Fruit fly (Drosophila melanogaster) whole organism, embryonic: ENCODE data around the gene Zip88E.

Source experiments
- Aef1 ChIP-seq: fragments of 200-800 bp; sonication (Bioruptor generic); IDR thresholded peaks from 3 replicates; pipeline ENCODE4 v1.3.6; 2022; ENCODE audit warnings: missing biosample characterization, missing genetic modification characterization
- CG10321 ChIP-seq: fragments of 200-800 bp; sonication (Bioruptor generic); IDR thresholded peaks from 2 replicates; pipeline ENCODE4 v1.3.6; 2022; ENCODE audit warnings: missing biosample characterization, missing genetic modification characterization
- CG12391 ChIP-seq: fragments of 200-800 bp; sonication (Bioruptor generic); optimal IDR thresholded peaks from 3 replicates; lab custom pipeline; 2018; ENCODE audit warnings: missing biosample characterization, mild to moderate bottlenecking, missing genetic modification characterization, moderate library complexity
- CG14965 ChIP-seq: fragments of 200-800 bp; sonication (Bioruptor generic); optimal IDR thresholded peaks from 2 replicates; lab custom pipeline; 2016; ENCODE audit warnings: missing biosample characterization, missing genetic modification characterization, borderline replicate concordance
- CG15269 ChIP-seq: fragments of 200-800 bp; sonication (Bioruptor generic); optimal IDR thresholded peaks from 2 replicates; lab custom pipeline; 2018; ENCODE audit warnings: missing biosample characterization, mild to moderate bottlenecking, missing genetic modification characterization, moderate library complexity
- CG16813 ChIP-seq: fragments of 200-800 bp; sonication (Bioruptor generic); IDR thresholded peaks from 3 replicates; pipeline ENCODE4 v1.3.6; 2022; ENCODE audit warnings: missing biosample characterization, missing genetic modification characterization; ENCODE audit not compliant: partially characterized antibody
- CG2875 ChIP-seq: fragments of 200-800 bp; sonication (Bioruptor generic); optimal IDR thresholded peaks from 2 replicates; lab custom pipeline; 2017; ENCODE audit warnings: missing biosample characterization, mild to moderate bottlenecking, missing genetic modification characterization, missing genetic modification reagents
- CG31441 ChIP-seq: fragments of 200-800 bp; sonication (Bioruptor generic); IDR thresholded peaks from 2 replicates; pipeline ENCODE4 v1.3.6; 2022; ENCODE audit warnings: missing biosample characterization, missing genetic modification characterization
- CG32772 ChIP-seq: fragments of 200-800 bp; sonication (Bioruptor generic); IDR thresholded peaks from 2 replicates; pipeline ENCODE4 v1.3.6; 2022; ENCODE audit warnings: missing biosample characterization, missing genetic modification characterization
- CG33557 ChIP-seq: fragments of 200-800 bp; sonication (Bioruptor generic); optimal IDR thresholded peaks from 2 replicates; lab custom pipeline; 2019; ENCODE audit warnings: missing biosample characterization, mild to moderate bottlenecking, missing genetic modification characterization, moderate library complexity
- CG4707 ChIP-seq: fragments of 200-800 bp; sonication (Bioruptor generic); optimal IDR thresholded peaks from 2 replicates; lab custom pipeline; 2018; ENCODE audit warnings: missing biosample characterization, mild to moderate bottlenecking, missing genetic modification characterization, moderate library complexity
- CG4854 ChIP-seq: fragments of 200-800 bp; sonication (Bioruptor generic); optimal IDR thresholded peaks from 2 replicates; lab custom pipeline; 2016; ENCODE audit warnings: missing biosample characterization, missing genetic modification characterization, inconsistent platforms
- CG5180 ChIP-seq: fragments of 200-800 bp; sonication (Bioruptor generic); optimal IDR thresholded peaks from 3 replicates; lab custom pipeline; 2017; ENCODE audit warnings: missing biosample characterization, missing genetic modification characterization, mild to moderate bottlenecking, moderate library complexity, missing genetic modification reagents
- CG6791 ChIP-seq: fragments of 200-800 bp; sonication (Bioruptor generic); IDR thresholded peaks from 3 replicates; pipeline ENCODE4 v1.3.6; 2022; ENCODE audit warnings: missing biosample characterization, missing genetic modification characterization; ENCODE audit not compliant: partially characterized antibody
- CG6854 ChIP-seq: fragments of 200-800 bp; sonication (Bioruptor generic); optimal IDR thresholded peaks from 3 replicates; lab custom pipeline; 2017; ENCODE audit warnings: missing biosample characterization, mild to moderate bottlenecking, missing genetic modification characterization
- CG7839 ChIP-seq: fragments of 200-800 bp; sonication (Bioruptor generic); optimal IDR thresholded peaks from 3 replicates; lab custom pipeline; 2018; ENCODE audit warnings: missing biosample characterization, mild to moderate bottlenecking, missing genetic modification characterization, moderate library complexity
- CG7963 ChIP-seq: fragments of 200-800 bp; sonication (Bioruptor generic); IDR thresholded peaks from 3 replicates; pipeline ENCODE4 v1.3.6; 2022; ENCODE audit warnings: missing biosample characterization, missing genetic modification characterization; ENCODE audit not compliant: partially characterized antibody
- CG9876 ChIP-seq: fragments of 200-800 bp; sonication (Bioruptor generic); optimal IDR thresholded peaks from 2 replicates; lab custom pipeline; 2016; ENCODE audit warnings: missing biosample characterization, missing genetic modification characterization
- Deaf1 ChIP-seq: fragments of 200-800 bp; optimal IDR thresholded peaks from 3 replicates; lab custom pipeline; 2019; ENCODE audit warnings: missing biosample characterization, mild to moderate bottlenecking, missing genetic modification characterization, moderate library complexity
- Dip3 ChIP-seq: fragments of 200-800 bp; sonication (Bioruptor generic); optimal IDR thresholded peaks from 3 replicates; lab custom pipeline; 2016; ENCODE audit warnings: missing biosample characterization, missing genetic modification characterization
- Gsc ChIP-seq: fragments of 200-800 bp; sonication (Bioruptor generic); IDR thresholded peaks from 2 replicates; pipeline ENCODE4 v1.3.6; 2022; ENCODE audit warnings: missing biosample characterization, missing genetic modification characterization
- H15 ChIP-seq: fragments of 200-800 bp; sonication (Bioruptor generic); IDR thresholded peaks from 3 replicates; pipeline ENCODE4 v1.3.6; 2022; ENCODE audit warnings: missing biosample characterization, missing genetic modification characterization
- Mrtf ChIP-seq: fragments of 200-800 bp; sonication (Bioruptor generic); IDR thresholded peaks from 3 replicates; pipeline ENCODE4 v1.3.6; 2022; ENCODE audit warnings: missing biosample characterization, missing genetic modification characterization
- NC2α ChIP-seq: fragments of 200-800 bp; sonication (Bioruptor generic); optimal IDR thresholded peaks from 2 replicates; lab custom pipeline; 2016; ENCODE audit warnings: missing biosample characterization, missing genetic modification characterization
- Nf-YC ChIP-seq: fragments of 200-800 bp; optimal IDR thresholded peaks from 3 replicates; lab custom pipeline; 2019; ENCODE audit warnings: missing biosample characterization, mild to moderate bottlenecking, missing genetic modification characterization, moderate library complexity
- Opbp ChIP-seq: fragments of 200-800 bp; sonication (Bioruptor generic); IDR thresholded peaks from 3 replicates; pipeline ENCODE4 v1.3.6; 2022; ENCODE audit warnings: missing biosample characterization, missing genetic modification characterization; ENCODE audit not compliant: partially characterized antibody
- Ravus ChIP-seq: fragments of 200-800 bp; sonication (Bioruptor generic); IDR thresholded peaks from 2 replicates; pipeline ENCODE4 v1.3.6; 2022; ENCODE audit warnings: missing biosample characterization, missing genetic modification characterization
- Rx ChIP-seq: fragments of 200-800 bp; sonication (Bioruptor generic); IDR thresholded peaks from 2 replicates; pipeline ENCODE4 v1.3.6; 2022; ENCODE audit warnings: missing biosample characterization, missing genetic modification characterization
- Side ChIP-seq: fragments of 200-800 bp; sonication (Bioruptor generic); optimal IDR thresholded peaks from 2 replicates; lab custom pipeline; 2016; ENCODE audit warnings: missing biosample characterization, missing genetic modification characterization
- TFAM ChIP-seq: fragments of 200-800 bp; sonication (Bioruptor generic); optimal IDR thresholded peaks from 2 replicates; lab custom pipeline; 2017; ENCODE audit warnings: missing biosample characterization, missing genetic modification characterization, inconsistent platforms
- Taf1 ChIP-seq: fragments of 200-800 bp; sonication (Bioruptor generic); IDR thresholded peaks from 2 replicates; pipeline ENCODE4 v1.3.6; 2022; ENCODE audit warnings: missing biosample characterization, missing genetic modification characterization
- Trl ChIP-seq, 3 experiments: fragments of >200 bp in 2 of 3; fragments of 200-800 bp in 1 of 3; sonication (Bioruptor generic) in 1 of 3; optimal IDR thresholded peaks; 2 replicates in 1 of 3; 3 replicates in 2 of 3; lab custom pipeline; 2016 to 2017; ENCODE audit warnings: missing biosample characterization in 1 of 3, missing genetic modification characterization in 1 of 3
- ara ChIP-seq: fragments of 200-800 bp; sonication (Bioruptor generic); IDR thresholded peaks from 2 replicates; pipeline ENCODE4 v1.3.6; 2022; ENCODE audit warnings: missing biosample characterization, missing genetic modification characterization
- disco-r ChIP-seq: fragments of 200-800 bp; sonication (Bioruptor generic); optimal IDR thresholded peaks from 2 replicates; lab custom pipeline; 2016; ENCODE audit warnings: missing biosample characterization, missing genetic modification characterization
- dmrt11E ChIP-seq: fragments of 200-800 bp; sonication (Bioruptor generic); optimal IDR thresholded peaks from 3 replicates; lab custom pipeline; 2018; ENCODE audit warnings: missing biosample characterization, mild to moderate bottlenecking, missing genetic modification characterization, moderate library complexity
- ems ChIP-seq: fragments of 200-800 bp; sonication (Bioruptor generic); optimal IDR thresholded peaks from 3 replicates; lab custom pipeline; 2016; ENCODE audit warnings: missing biosample characterization, missing genetic modification characterization
- fd96Cb ChIP-seq: fragments of 200-800 bp; sonication (Bioruptor generic); optimal IDR thresholded peaks from 2 replicates; lab custom pipeline; 2018; ENCODE audit warnings: missing biosample characterization, mild to moderate bottlenecking, missing genetic modification characterization, moderate library complexity
- hbn ChIP-seq: fragments of 200-800 bp; sonication (Bioruptor generic); IDR thresholded peaks from 2 replicates; pipeline ENCODE4 v1.3.6; 2022; ENCODE audit warnings: missing biosample characterization, missing genetic modification characterization; ENCODE audit not compliant: partially characterized antibody
- kni ChIP-seq: fragments of 200-800 bp; sonication (Bioruptor generic); optimal IDR thresholded peaks from 3 replicates; lab custom pipeline; 2017; ENCODE audit warnings: mild to moderate bottlenecking, missing biosample characterization, missing genetic modification reagents, missing genetic modification characterization
- lilli ChIP-seq: fragments of 200-800 bp; sonication (Bioruptor generic); optimal IDR thresholded peaks from 3 replicates; lab custom pipeline; 2016; ENCODE audit warnings: missing biosample characterization, missing genetic modification characterization
- nom ChIP-seq: fragments of 200-800 bp; sonication (Bioruptor generic); optimal IDR thresholded peaks from 2 replicates; lab custom pipeline; 2017; ENCODE audit warnings: missing biosample characterization, missing genetic modification characterization, mild to moderate bottlenecking, moderate library complexity, missing genetic modification reagents
- pan ChIP-seq, 4 experiments: fragments of >200 bp in 3 of 4; fragments of 200-800 bp in 1 of 4; sonication (Bioruptor generic) in 1 of 4; optimal IDR thresholded peaks in 3 of 4; IDR thresholded peaks in 1 of 4; 2 replicates each; pipeline versions ENCODE4 v1.3.6 to Lab custom; 2017 to 2022; ENCODE audit warnings: missing biosample characterization in 2 of 4, missing genetic modification characterization in 2 of 4, mixed read lengths in 1 of 4
- pho ChIP-seq: fragments of 200-800 bp; sonication (Bioruptor generic); optimal IDR thresholded peaks from 2 replicates; lab custom pipeline; 2016; ENCODE audit warnings: missing biosample characterization, missing genetic modification characterization
- row ChIP-seq: fragments of 200-800 bp; sonication (Bioruptor generic); IDR thresholded peaks from 3 replicates; pipeline ENCODE4 v1.3.6; 2022; ENCODE audit warnings: missing biosample characterization, missing genetic modification characterization
- slou ChIP-seq: fragments of 200-800 bp; sonication (Bioruptor generic); optimal IDR thresholded peaks from 3 replicates; lab custom pipeline; 2016; ENCODE audit warnings: missing biosample characterization, missing genetic modification characterization
- so ChIP-seq: fragments of 200-800 bp; sonication (Bioruptor generic); IDR thresholded peaks from 3 replicates; pipeline ENCODE4 v1.3.6; 2022; ENCODE audit warnings: missing biosample characterization, missing genetic modification characterization
- tx ChIP-seq: fragments of 200-800 bp; sonication (Bioruptor generic); optimal IDR thresholded peaks from 2 replicates; lab custom pipeline; 2016; ENCODE audit warnings: missing biosample characterization, missing genetic modification characterization
- vfl ChIP-seq: fragments of 200-800 bp; sonication (Bioruptor generic); optimal IDR thresholded peaks from 2 replicates; lab custom pipeline; 2016; ENCODE audit warnings: missing biosample characterization, missing genetic modification characterization
- zf30C ChIP-seq: fragments of 200-800 bp; sonication (Bioruptor generic); optimal IDR thresholded peaks from 3 replicates; lab custom pipeline; 2018; ENCODE audit warnings: missing biosample characterization, mild to moderate bottlenecking, missing genetic modification characterization

Gene Zip88E

dm6 chr3R:15275158-15275623 is 6.7 kb downstream of the Zip88E start, which contains the start of the genes Cp190 and CG4338 (continued):
- peak; percentile 90 for TF ChIP-seq Dip3
- TF ChIP-seq NC2α (GFP tag; lab: Kevin White, UChicago): peak; percentile 72
- peak; percentile 89 for TF ChIP-seq Rx (GFP tag; lab: Robert Waterston, UW)
- TF ChIP-seq CG2875 (GFP tag; lab: Kevin White, UChicago): peak; percentile 94
- peak; percentile 99 for TF ChIP-seq dmrt11E
- peak; percentile 87 for TF ChIP-seq H15 (GFP tag; lab: Robert Waterston, UW)
- peak; percentile 96 for TF ChIP-seq ara (GFP tag; lab: Robert Waterston, UW)
- TF ChIP-seq CG32772 (GFP tag; lab: Robert Waterston, UW): peak; percentile 97
- TF ChIP-seq nom: peak; percentile 95
- TF ChIP-seq CG7963 (GFP tag; lab: Robert Waterston, UW): peak; percentile 68; the same call in 2 of the 3 replicates
- no peak for TF ChIP-seq Trl (optimal IDR thresholded peaks at IDR 0.05; lab: Kevin White, UChicago)
- TF ChIP-seq Trl (GFP tag; optimal IDR thresholded peaks at IDR 0.05; lab: Kevin White, UChicago): peak; percentile 90
- TF ChIP-seq tx: peak; percentile 89
- peak; percentile 99 for TF ChIP-seq CG7839 (tag; lab: Kevin White, UChicago)
- TF ChIP-seq CG4707 (GFP tag; lab: Kevin White, UChicago): peak; percentile 92
- peak; percentile 98 for TF ChIP-seq fd96Cb (tag; lab: Kevin White, UChicago)
- TF ChIP-seq vfl (GFP tag; lab: Kevin White, UChicago): peak; percentile 96
- TF ChIP-seq row (GFP tag; lab: Robert Waterston, UW): peak; percentile 98
- TF ChIP-seq pan (optimal IDR thresholded peaks at IDR 0.05; lab: Kevin White, UChicago): no peak
- peak in 1 of 2 experiments; percentile 97 for TF ChIP-seq pan (GFP tag; optimal IDR thresholded peaks at IDR 0.05 in 1 of 2, IDR thresholded peaks at IDR 0.05 in 1 of 2)
- TF ChIP-seq zf30C (GFP tag; lab: Kevin White, UChicago): peak; percentile 59
- peak; percentile 86 for TF ChIP-seq TFAM
- peak; percentile 91 for TF ChIP-seq Taf1 (GFP tag; lab: Robert Waterston, UW)
- peak; percentile 99 for TF ChIP-seq CG33557 (GFP tag; lab: Kevin White, UChicago)
- TF ChIP-seq hbn (GFP tag; lab: Robert Waterston, UW): peak; percentile 58
- peak; percentile 92 for TF ChIP-seq ems (GFP tag; lab: Kevin White, UChicago)
- TF ChIP-seq CG14965 (GFP tag; lab: Kevin White, UChicago): no peak
- peak; percentile 88 for TF ChIP-seq Deaf1 (tag; lab: Kevin White, UChicago)
- peak; percentile 96 for TF ChIP-seq so (GFP tag; lab: Robert Waterston, UW)
- peak; percentile 85 for TF ChIP-seq CG16813 (GFP tag; lab: Robert Waterston, UW)
- peak; percentile 99 for TF ChIP-seq CG31441 (GFP tag; lab: Robert Waterston, UW)
- TF ChIP-seq CG6791 (GFP tag; lab: Robert Waterston, UW): peak; percentile 83
- peak; percentile 89 for TF ChIP-seq CG5180 (GFP tag; lab: Kevin White, UChicago)
- TF ChIP-seq pho (GFP tag; lab: Kevin White, UChicago): peak; percentile 94
- TF ChIP-seq CG15269 (tag; lab: Kevin White, UChicago): peak; percentile 99
- peak; percentile 94 for TF ChIP-seq Mrtf
- peak; percentile 95 for TF ChIP-seq CG6854 (GFP tag; lab: Kevin White, UChicago)
- TF ChIP-seq kni (GFP tag; lab: Kevin White, UChicago): peak; percentile 97
- peak; percentile 99 for TF ChIP-seq CG12391
- peak; percentile 88 for TF ChIP-seq disco-r
- TF ChIP-seq CG10321 (GFP tag; lab: Robert Waterston, UW): peak; percentile 80
- peak; percentile 98 for TF ChIP-seq lilli (GFP tag; lab: Kevin White, UChicago)
- TF ChIP-seq CG9876 (GFP tag; lab: Kevin White, UChicago): peak; percentile 66
- peak; percentile 87; the same call in 1 of the 2 replicates for TF ChIP-seq Gsc (GFP tag; lab: Robert Waterston, UW)
- peak; percentile 91 for TF ChIP-seq CG4854 (GFP tag; lab: Kevin White, UChicago)
- TF ChIP-seq Nf-YC (tag; lab: Kevin White, UChicago): peak; percentile 94
- peak; percentile 91 for TF ChIP-seq slou (GFP tag; lab: Kevin White, UChicago)
- peak; percentile 80 for TF ChIP-seq Opbp (GFP tag; lab: Robert Waterston, UW)
- TF ChIP-seq Aef1 (GFP tag; lab: Robert Waterston, UW): peak; percentile 93
- peak; percentile 89 for TF ChIP-seq Ravus
- peak; percentile 81 for TF ChIP-seq Side (GFP tag; lab: Kevin White, UChicago)
